Worm (Caenorhabditis elegans): ENCODE measurements around the gene clec-265.
A peak's percentile ranks its signal among the peaks of the same experiment; 100 is the strongest.

The clec-265 gene

DNA sequence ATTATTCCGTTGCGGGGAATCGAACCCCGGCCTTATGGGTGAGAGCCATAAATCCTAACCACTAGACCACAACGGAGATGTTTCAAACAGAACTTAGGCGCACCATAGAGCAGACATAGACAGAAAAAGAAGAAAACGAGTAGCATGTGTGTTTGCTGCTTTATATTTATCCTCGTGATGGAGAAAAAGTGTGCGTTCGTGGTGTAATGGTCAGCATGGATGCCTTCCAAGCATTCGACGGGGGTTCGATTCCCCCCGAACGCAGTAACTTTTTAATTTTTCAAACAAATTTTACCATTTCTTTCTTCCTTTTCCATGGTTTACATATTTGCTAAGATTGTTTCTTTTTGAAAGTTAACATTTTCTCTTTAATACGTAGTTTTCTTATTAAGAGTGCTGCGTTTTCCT is 4.4 kb downstream of the clec-265 start (continued):
- TF ChIP-seq B0035.1 (tag; optimal IDR thresholded peaks at IDR 0.05) (peak; percentile 91), zim-3 (tag; optimal IDR thresholded peaks at IDR 0.05) (peak; percentile 96), F22D6.2 (tag; optimal IDR thresholded peaks at IDR 0.05) (peak; percentile 75), ztf-22 (GFP tag; optimal IDR thresholded peaks at IDR 0.05) (peak; percentile 87), chd-7 (tag; optimal IDR thresholded peaks at IDR 0.05) (peak; percentile 96), sdz-38 (tag; optimal IDR thresholded peaks at IDR 0.05) (peak; percentile 70), ceh-58 (GFP tag; IDR thresholded peaks at IDR 0.05) (peak; percentile 89; the same call in 1 of the 2 replicates), Y95B8A.8 (GFP tag; IDR thresholded peaks at IDR 0.05) (peak; percentile 89), F37B4.10 (GFP tag; IDR thresholded peaks at IDR 0.05) (no peak), ets-4 (GFP tag; optimal IDR thresholded peaks at IDR 0.05) (peak; percentile 55), dpff-1 (tag; optimal IDR thresholded peaks at IDR 0.05) (peak; percentile 77), aptf-3 (GFP tag; IDR thresholded peaks at IDR 0.05) (peak; percentile 97), attf-5 (GFP tag; optimal IDR thresholded peaks at IDR 0.05) (peak; percentile 85), lsy-27 (tag; optimal IDR thresholded peaks at IDR 0.05; ENCODE audit: borderline replicate concordance, insufficient read depth) (peak; percentile 92), lin-40 (tag; optimal IDR thresholded peaks at IDR 0.05) (peak; percentile 97), bed-2 (GFP tag; IDR thresholded peaks at IDR 0.05) (peak; percentile 69; the same call in 1 of the 2 replicates), nhr-120 (GFP tag; IDR thresholded peaks at IDR 0.05) (peak; percentile 90; the same call in 1 of the 2 replicates), Y53F4B.3 (GFP tag; IDR thresholded peaks at IDR 0.05) (peak; percentile 92), lsl-1 (GFP tag; optimal IDR thresholded peaks at IDR 0.05) (peak; percentile 43), dpl-1 (GFP tag; optimal IDR thresholded peaks at IDR 0.05) (peak; percentile 44), Y53G8AR.9 (GFP tag; conservative IDR thresholded peaks at IDR 0.05) (peak; percentile 95), rpc-1 (optimal IDR thresholded peaks at IDR 0.05) (peak; percentile 100), rpc-1 (tag; optimal IDR thresholded peaks at IDR 0.05) (peak; percentile 100), snpc-3.4 (tag; optimal IDR thresholded peaks at IDR 0.05) (peak; percentile 86), ama-1 (optimal IDR thresholded peaks at IDR 0.05) (peak; percentile 18), ama-1 (GFP tag; optimal IDR thresholded peaks at IDR 0.05) (peak; percentile 92 to 94), nfya-1 (tag; optimal IDR thresholded peaks at IDR 0.05; ENCODE audit: borderline replicate concordance, insufficient read depth) (no peak), Y56A3A.18 (GFP tag; IDR thresholded peaks at IDR 0.05) (peak; percentile 98), ccch-3 (GFP tag; optimal IDR thresholded peaks at IDR 0.05) (peak; percentile 81), ztf-25 (GFP tag; IDR thresholded peaks at IDR 0.05) (peak; percentile 99), zfh-2 (GFP tag; conservative IDR thresholded peaks at IDR 0.05) (no peak), efl-1 (GFP tag; optimal IDR thresholded peaks at IDR 0.05) (no peak)

DNA sequence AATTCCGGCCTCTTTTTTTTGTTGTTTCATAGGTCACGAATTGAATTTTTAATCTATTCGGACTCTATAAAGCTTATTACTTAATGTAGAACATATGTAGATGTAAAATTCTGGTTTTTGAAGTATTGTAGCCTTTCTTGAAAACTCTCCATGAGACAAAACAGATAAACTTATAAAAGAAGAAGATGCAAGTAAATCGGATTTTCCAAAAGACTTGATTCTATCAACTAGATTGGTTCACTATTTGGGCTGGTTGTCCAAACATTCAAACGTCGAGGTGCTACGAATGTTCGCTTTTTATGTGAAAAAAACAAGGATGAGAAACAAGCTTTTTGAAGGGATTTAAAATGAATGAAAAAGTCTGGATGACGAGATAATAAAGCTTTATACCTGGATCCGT is 8.4 kb downstream of the clec-265 start:
- TF ChIP-seq hmg-20 (GFP tag; IDR thresholded peaks at IDR 0.05), result no peak

DNA sequence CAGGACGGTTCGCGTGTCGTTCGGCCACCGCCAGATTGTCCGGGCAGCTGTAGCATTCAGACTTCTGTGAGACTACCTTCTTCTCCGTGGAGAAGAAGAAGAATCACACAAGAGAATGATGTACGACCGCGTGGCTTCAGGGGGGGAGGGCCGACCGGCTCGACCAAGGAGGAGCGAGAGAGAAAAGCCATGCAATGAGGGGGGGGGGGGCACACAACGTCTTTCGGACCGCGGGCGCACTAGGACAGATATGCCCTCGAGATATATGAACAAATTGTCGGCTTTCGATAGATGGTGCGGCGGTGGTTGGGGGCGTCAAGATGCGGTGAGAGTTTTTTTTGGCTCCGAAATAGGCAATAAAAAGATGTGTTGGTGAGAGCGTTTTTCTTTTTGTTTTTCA is 9.0 kb downstream of the clec-265 start:
- TF ChIP-seq C06A6.2 (GFP tag; conservative IDR thresholded peaks at IDR 0.05) (no peak), F39B2.1 (GFP tag; IDR thresholded peaks at IDR 0.05) (no peak), lir-1 (GFP tag; conservative IDR thresholded peaks at IDR 0.05) (no peak), dpl-1 (GFP tag; optimal IDR thresholded peaks at IDR 0.05) (no peak), atf-7 (tag; optimal IDR thresholded peaks at IDR 0.05) (no peak), nfya-2 (GFP tag; IDR thresholded peaks at IDR 0.05) (no peak), cebp-1 (GFP tag; IDR thresholded peaks at IDR 0.05) (no peak), cebp-1 (tag; optimal IDR thresholded peaks at IDR 0.05) (peak; percentile 20), zfh-2 (GFP tag; conservative IDR thresholded peaks at IDR 0.05) (peak; percentile 94)

All from whole organism, young adult.